Fruit fly (Drosophila melanogaster) whole organism, embryonic: ENCODE measurements around the gene Cpr64Ab.

ENCODE experiments used
- CG10147 ChIP-seq: fragments of 200-800 bp; sonication (Bioruptor generic); optimal IDR thresholded peaks from 2 replicates; lab custom pipeline; 2019; ENCODE audit warnings: missing biosample characterization, mild to moderate bottlenecking, missing genetic modification characterization, moderate library complexity
- CG10366 ChIP-seq: fragments of 200-800 bp; sonication (Bioruptor generic); IDR thresholded peaks from 2 replicates; pipeline ENCODE4 v1.3.6; 2022; ENCODE audit warnings: missing biosample characterization, missing genetic modification characterization
- CG11398 ChIP-seq: fragments of 200-800 bp; sonication (Bioruptor generic); optimal IDR thresholded peaks from 2 replicates; lab custom pipeline; 2016; ENCODE audit warnings: missing biosample characterization, missing genetic modification characterization
- CG11696 ChIP-seq: fragments of 200-800 bp; sonication (Bioruptor generic); IDR thresholded peaks from 2 replicates; pipeline ENCODE4 v1.3.6; 2022; ENCODE audit warnings: missing biosample characterization, missing genetic modification characterization
- CG12104 ChIP-seq: fragments of 200-800 bp; sonication (Bioruptor generic); optimal IDR thresholded peaks from 3 replicates; lab custom pipeline; 2016; ENCODE audit warnings: missing biosample characterization, missing genetic modification characterization
- CG13894 ChIP-seq: fragments of 200-800 bp; sonication (Bioruptor generic); optimal IDR thresholded peaks from 3 replicates; lab custom pipeline; 2018; ENCODE audit warnings: missing biosample characterization, mild to moderate bottlenecking, missing genetic modification characterization, moderate library complexity
- CG14710 ChIP-seq: fragments of 200-800 bp; sonication (Bioruptor generic); optimal IDR thresholded peaks from 3 replicates; lab custom pipeline; 2019; ENCODE audit warnings: missing biosample characterization, mild to moderate bottlenecking, missing genetic modification characterization, moderate library complexity
- CG15514 ChIP-seq: fragments of 200-800 bp; sonication (Bioruptor generic); optimal IDR thresholded peaks from 3 replicates; lab custom pipeline; 2017; ENCODE audit warnings: missing biosample characterization, missing genetic modification characterization, mild to moderate bottlenecking, moderate library complexity, missing genetic modification reagents
- CG17568 ChIP-seq: fragments of 200-800 bp; sonication (Bioruptor generic); optimal IDR thresholded peaks from 2 replicates; lab custom pipeline; 2018; ENCODE audit warnings: missing biosample characterization, mild to moderate bottlenecking, missing genetic modification characterization, moderate library complexity
- CG18619 ChIP-seq: fragments of 200-800 bp; sonication (Bioruptor generic); optimal IDR thresholded peaks from 3 replicates; lab custom pipeline; 2017; ENCODE audit warnings: missing biosample characterization, mild to moderate bottlenecking, missing genetic modification characterization
- CG33213 ChIP-seq: fragments of 200-800 bp; sonication (Bioruptor generic); optimal IDR thresholded peaks from 3 replicates; lab custom pipeline; 2016; ENCODE audit warnings: missing biosample characterization, missing genetic modification characterization
- CG3726 ChIP-seq: fragments of 200-800 bp; sonication (Bioruptor generic); IDR thresholded peaks from 3 replicates; pipeline ENCODE4, ENCODE4 v1.3.6; 2022; ENCODE audit warnings: missing biosample characterization, missing genetic modification characterization
- CG4854 ChIP-seq: fragments of 200-800 bp; sonication (Bioruptor generic); optimal IDR thresholded peaks from 2 replicates; lab custom pipeline; 2016; ENCODE audit warnings: missing biosample characterization, missing genetic modification characterization, inconsistent platforms
- CG7271 ChIP-seq: fragments of 200-800 bp; sonication (Bioruptor generic); optimal IDR thresholded peaks from 2 replicates; lab custom pipeline; 2018; ENCODE audit warnings: missing biosample characterization, mild to moderate bottlenecking, missing genetic modification characterization, moderate library complexity
- CG7839 ChIP-seq: fragments of 200-800 bp; sonication (Bioruptor generic); optimal IDR thresholded peaks from 3 replicates; lab custom pipeline; 2018; ENCODE audit warnings: missing biosample characterization, mild to moderate bottlenecking, missing genetic modification characterization, moderate library complexity
- CG7963 ChIP-seq: fragments of 200-800 bp; sonication (Bioruptor generic); IDR thresholded peaks from 3 replicates; pipeline ENCODE4 v1.3.6; 2022; ENCODE audit warnings: missing biosample characterization, missing genetic modification characterization; ENCODE audit not compliant: partially characterized antibody
- CG8281 ChIP-seq: fragments of 200-800 bp; sonication (Bioruptor generic); optimal IDR thresholded peaks from 2 replicates; lab custom pipeline; 2018; ENCODE audit warnings: missing biosample characterization, mild to moderate bottlenecking, missing genetic modification characterization, moderate library complexity
- CG8944 ChIP-seq: fragments of 200-800 bp; sonication (Bioruptor generic); optimal IDR thresholded peaks from 3 replicates; lab custom pipeline; 2016; ENCODE audit warnings: missing biosample characterization, missing genetic modification characterization
- CG9797 ChIP-seq: fragments of 200-800 bp; sonication (Bioruptor generic); optimal IDR thresholded peaks from 3 replicates; lab custom pipeline; 2018; ENCODE audit warnings: missing biosample characterization, mild to moderate bottlenecking, missing genetic modification characterization
- Elba2 ChIP-seq: fragments of 200-800 bp; sonication (Bioruptor generic); optimal IDR thresholded peaks from 3 replicates; lab custom pipeline; 2016; ENCODE audit warnings: missing biosample characterization, missing genetic modification characterization
- H2.0 ChIP-seq: fragments of 200-800 bp; sonication (Bioruptor generic); IDR thresholded peaks from 2 replicates; pipeline ENCODE4 v1.3.6; 2022; ENCODE audit warnings: missing biosample characterization, missing genetic modification characterization
- HLHmδ ChIP-seq: fragments of 200-800 bp; sonication (Bioruptor generic); optimal IDR thresholded peaks from 2 replicates; lab custom pipeline; 2018; ENCODE audit warnings: missing biosample characterization, mild to moderate bottlenecking, missing genetic modification characterization, moderate library complexity
- Hey ChIP-seq: fragments of 200-800 bp; sonication (Bioruptor generic); optimal IDR thresholded peaks from 3 replicates; lab custom pipeline; 2018; ENCODE audit warnings: missing biosample characterization, mild to moderate bottlenecking, missing genetic modification characterization
- Hr3 ChIP-seq: fragments of 200-800 bp; sonication (Bioruptor generic); optimal IDR thresholded peaks from 3 replicates; lab custom pipeline; 2016; ENCODE audit warnings: missing biosample characterization, missing genetic modification characterization
- Lpt ChIP-seq: fragments of >200 bp; optimal IDR thresholded peaks from 2 replicates; lab custom pipeline; 2018; ENCODE audit warnings: missing biosample characterization, missing genetic modification characterization
- MBD-R2 ChIP-seq: fragments of 200-800 bp; sonication (Bioruptor generic); IDR thresholded peaks from 2 replicates; pipeline ENCODE4 v1.3.6; 2022; ENCODE audit warnings: missing biosample characterization, missing genetic modification characterization
- Med ChIP-seq: fragments of 200-800 bp; sonication (Bioruptor generic); peaks from one replicate; lab custom pipeline; 2016; ENCODE audit warnings: missing biosample characterization, missing genetic modification characterization, mild to moderate bottlenecking, inconsistent platforms, moderate library complexity
- Meics ChIP-seq: fragments of 200-800 bp; sonication (Bioruptor generic); optimal IDR thresholded peaks from 2 replicates; lab custom pipeline; 2017; ENCODE audit warnings: missing biosample characterization, mild to moderate bottlenecking, missing genetic modification characterization
- Myb ChIP-seq: fragments of 200-800 bp; sonication (Bioruptor generic); optimal IDR thresholded peaks from 2 replicates; lab custom pipeline; 2016; ENCODE audit warnings: missing biosample characterization, missing genetic modification characterization
- Oli ChIP-seq: fragments of 200-800 bp; sonication (Bioruptor generic); optimal IDR thresholded peaks from 2 replicates; lab custom pipeline; 2018; ENCODE audit warnings: missing biosample characterization, mild to moderate bottlenecking, missing genetic modification characterization, moderate library complexity
- PHDP ChIP-seq: fragments of 200-800 bp; sonication (Bioruptor generic); optimal IDR thresholded peaks from 3 replicates; lab custom pipeline; 2018; ENCODE audit warnings: missing biosample characterization, mild to moderate bottlenecking, missing genetic modification characterization, moderate library complexity
- ab ChIP-seq: fragments of 200-800 bp; sonication (Bioruptor generic); optimal IDR thresholded peaks from 2 replicates; lab custom pipeline; 2016; ENCODE audit warnings: missing biosample characterization, missing genetic modification characterization
- crc ChIP-seq: fragments of 200-800 bp; sonication (Bioruptor generic); optimal IDR thresholded peaks from 2 replicates; lab custom pipeline; 2016; ENCODE audit warnings: missing biosample characterization, missing genetic modification characterization
- dm ChIP-seq: fragments of 200-800 bp; sonication (Bioruptor generic); optimal IDR thresholded peaks from 3 replicates; lab custom pipeline; 2016; ENCODE audit warnings: missing biosample characterization, missing genetic modification characterization
- gem ChIP-seq: fragments of 200-800 bp; sonication (Bioruptor generic); optimal IDR thresholded peaks from 2 replicates; lab custom pipeline; 2019; ENCODE audit warnings: missing biosample characterization, mild to moderate bottlenecking, missing genetic modification characterization, moderate library complexity
- gro ChIP-seq: fragments of 200-800 bp; sonication (Bioruptor generic); optimal IDR thresholded peaks from 2 replicates; lab custom pipeline; 2016; ENCODE audit warnings: missing biosample characterization, missing genetic modification characterization
- hth ChIP-seq: fragments of >200 bp; optimal IDR thresholded peaks from 2 replicates; lab custom pipeline; 2017; ENCODE audit warnings: inconsistent platforms
- ind ChIP-seq: fragments of 200-800 bp; sonication (Bioruptor generic); optimal IDR thresholded peaks from 3 replicates; lab custom pipeline; 2016; ENCODE audit warnings: missing biosample characterization, missing genetic modification characterization
- jing ChIP-seq: fragments of 200-800 bp; sonication (Bioruptor generic); optimal IDR thresholded peaks from 2 replicates; lab custom pipeline; 2018; ENCODE audit warnings: missing biosample characterization, mild to moderate bottlenecking, missing genetic modification characterization
- lola ChIP-seq, 3 experiments: fragments of >200 bp in 2 of 3; fragments of 200-800 bp in 1 of 3; sonication (Bioruptor generic) in 1 of 3; optimal IDR thresholded peaks; 2 replicates each; lab custom pipeline; 2017 to 2019; ENCODE audit warnings: missing biosample characterization in 3 of 3, missing genetic modification characterization in 3 of 3, mild to moderate bottlenecking in 1 of 3, moderate library complexity in 1 of 3
- mam ChIP-seq: fragments of 200-800 bp; sonication (Bioruptor generic); optimal IDR thresholded peaks from 3 replicates; lab custom pipeline; 2016; ENCODE audit warnings: missing biosample characterization, missing genetic modification characterization
- peb ChIP-seq: fragments of 200-800 bp; sonication (Bioruptor generic); IDR thresholded peaks from 2 replicates; pipeline ENCODE4 v1.3.6; 2022; ENCODE audit warnings: missing biosample characterization, missing genetic modification characterization
- pfk ChIP-seq: fragments of 200-800 bp; sonication (Bioruptor generic); optimal IDR thresholded peaks from 2 replicates; lab custom pipeline; 2018; ENCODE audit warnings: missing biosample characterization, mild to moderate bottlenecking, missing genetic modification characterization, moderate library complexity
- prd ChIP-seq, 3 experiments: fragments of >200 bp in 2 of 3; fragments of 200-800 bp in 1 of 3; sonication (Bioruptor generic) in 1 of 3; optimal IDR thresholded peaks in 2 of 3; IDR thresholded peaks in 1 of 3; 2 replicates in 2 of 3; 3 replicates in 1 of 3; pipeline versions ENCODE4 v1.3.6 to Lab custom; 2017 to 2022; ENCODE audit warnings: missing biosample characterization in 1 of 3, missing genetic modification characterization in 1 of 3
- ranshi ChIP-seq: fragments of 200-800 bp; sonication (Bioruptor generic); IDR thresholded peaks from 2 replicates; pipeline ENCODE4 v1.3.6; 2022; ENCODE audit warnings: missing biosample characterization, missing genetic modification characterization
- repo ChIP-seq: fragments of 200-800 bp; sonication (Bioruptor generic); optimal IDR thresholded peaks from 2 replicates; lab custom pipeline; 2016; ENCODE audit warnings: missing biosample characterization, missing genetic modification characterization
- sima ChIP-seq: fragments of 200-800 bp; sonication (Bioruptor generic); optimal IDR thresholded peaks from 2 replicates; lab custom pipeline; 2016; ENCODE audit warnings: missing biosample characterization, missing genetic modification characterization
- slbo ChIP-seq: fragments of 200-800 bp; sonication (Bioruptor generic); IDR thresholded peaks from 2 replicates; pipeline ENCODE4 v1.3.6; 2022; ENCODE audit warnings: missing biosample characterization, missing genetic modification characterization
- sqz ChIP-seq: fragments of 200-800 bp; sonication (Bioruptor generic); optimal IDR thresholded peaks from 3 replicates; lab custom pipeline; 2018; ENCODE audit warnings: missing biosample characterization, mild to moderate bottlenecking, missing genetic modification characterization
- tgo ChIP-seq: fragments of 200-800 bp; sonication (Bioruptor generic); IDR thresholded peaks from 3 replicates; pipeline ENCODE4 v1.3.6; 2022; ENCODE audit warnings: missing biosample characterization, missing genetic modification characterization
- zfh2 ChIP-seq: fragments of 200-800 bp; sonication (Bioruptor generic); optimal IDR thresholded peaks from 2 replicates; lab custom pipeline; 2016; ENCODE audit warnings: missing biosample characterization, missing genetic modification characterization

Gene Cpr64Ab

dm6 chr3L:4186659-4187058 lies 24.7 kb downstream of the Cpr64Ab start, which contains the start of gene VhaM9.7-c (continued):
- TF ChIP-seq CG8281 (tag; lab: Kevin White, UChicago) (no peak), CG10147 (GFP tag; lab: Kevin White, UChicago) (no peak), CG33213 (GFP tag; lab: Kevin White, UChicago) (peak; percentile 47), mam (GFP tag; lab: Kevin White, UChicago) (peak; percentile 43), Elba2 (GFP tag; lab: Kevin White, UChicago) (no peak), HLHmδ (GFP tag; lab: Kevin White, UChicago) (no peak), Oli (tag; lab: Kevin White, UChicago) (no peak), CG12104 (GFP tag; lab: Kevin White, UChicago) (no peak), PHDP (tag; lab: Kevin White, UChicago) (no peak), CG13894 (tag; lab: Kevin White, UChicago) (no peak), CG3726 (no peak), CG10366 (GFP tag; lab: Robert Waterston, UW) (no peak), CG7271 (tag; lab: Kevin White, UChicago) (no peak), H2.0 (GFP tag; lab: Robert Waterston, UW) (no peak), Myb (GFP tag; lab: Kevin White, UChicago) (peak; percentile 67), hth (lab: Kevin White, UChicago) (no peak), CG18619 (GFP tag; lab: Kevin White, UChicago) (no peak), Hey (tag; lab: Kevin White, UChicago) (no peak), gem (tag; lab: Kevin White, UChicago) (no peak), zfh2 (GFP tag; lab: Kevin White, UChicago) (peak; percentile 65), CG7839 (tag; lab: Kevin White, UChicago) (no peak), peb (GFP tag; lab: Robert Waterston, UW) (no peak), CG8944 (GFP tag; lab: Kevin White, UChicago) (no peak), CG15514 (GFP tag; lab: Kevin White, UChicago) (peak; percentile 47), sqz (peak; percentile 6), slbo (GFP tag; lab: Robert Waterston, UW) (peak; percentile 53; the same call in 1 of the 2 replicates), Hr3 (peak; percentile 17), CG11398 (no peak), jing (GFP tag; lab: Kevin White, UChicago) (no peak), prd (optimal IDR thresholded peaks at IDR 0.05; lab: Kevin White, UChicago) (no peak), prd (GFP tag; IDR thresholded peaks at IDR 0.05; lab: Robert Waterston, UW) (0 out of 3 replicates have a peak, but pooled peaks have one; percentile 29), repo (GFP tag; lab: Kevin White, UChicago) (no peak), ranshi (GFP tag; lab: Robert Waterston, UW) (no peak), CG17568 (GFP tag; lab: Kevin White, UChicago) (no peak), pfk (GFP tag; lab: Kevin White, UChicago) (no peak), Med (peak; percentile 96), dm (GFP tag; lab: Kevin White, UChicago) (peak; percentile 0), CG7963 (no peak), tgo (GFP tag; lab: Robert Waterston, UW) (no peak), CG11696 (no peak), Meics (GFP tag; lab: Kevin White, UChicago) (peak; percentile 15), gro (peak; percentile 59), ind (GFP tag; lab: Kevin White, UChicago) (peak; percentile 38), crc (GFP tag; lab: Kevin White, UChicago) (no peak), ab (GFP tag; lab: Kevin White, UChicago) (no peak), Lpt (GFP tag; lab: Kevin White, UChicago) (no peak), CG14710 (tag; lab: Kevin White, UChicago) (peak; percentile 46), lola (GFP tag; optimal IDR thresholded peaks at IDR 0.05; lab: Kevin White, UChicago) (no peak), CG9797 (GFP tag; lab: Kevin White, UChicago) (peak; percentile 52), CG4854 (GFP tag; lab: Kevin White, UChicago) (no peak), MBD-R2 (GFP tag; lab: Robert Waterston, UW) (peak; percentile 91), sima (GFP tag; lab: Kevin White, UChicago) (no peak)
